Fruit fly (Drosophila melanogaster) whole organism, embryonic: ENCODE results near the gene CG14135.

Experiments
- B-H2 ChIP-seq: fragments of 200-800 bp; sonication (Bioruptor generic); optimal IDR thresholded peaks from 2 replicates; lab custom pipeline; 2018; ENCODE audit warnings: missing biosample characterization, mild to moderate bottlenecking, missing genetic modification characterization
- CG10147 ChIP-seq: fragments of 200-800 bp; sonication (Bioruptor generic); optimal IDR thresholded peaks from 2 replicates; lab custom pipeline; 2019; ENCODE audit warnings: missing biosample characterization, mild to moderate bottlenecking, missing genetic modification characterization, moderate library complexity
- CG10543 ChIP-seq: fragments of 200-800 bp; sonication (Bioruptor generic); optimal IDR thresholded peaks from 3 replicates; lab custom pipeline; 2017; ENCODE audit warnings: missing biosample characterization, mild to moderate bottlenecking, missing genetic modification characterization, moderate library complexity
- CG11247 ChIP-seq: fragments of 200-800 bp; sonication (Bioruptor generic); IDR thresholded peaks from 2 replicates; pipeline ENCODE4 v1.3.6; 2022; ENCODE audit warnings: missing biosample characterization, missing genetic modification characterization
- CG13424 ChIP-seq: fragments of 200-800 bp; sonication (Bioruptor generic); optimal IDR thresholded peaks from 2 replicates; lab custom pipeline; 2019; ENCODE audit warnings: missing biosample characterization, mild to moderate bottlenecking, missing genetic modification characterization, moderate library complexity
- CG15514 ChIP-seq: fragments of 200-800 bp; sonication (Bioruptor generic); optimal IDR thresholded peaks from 3 replicates; lab custom pipeline; 2017; ENCODE audit warnings: missing biosample characterization, missing genetic modification characterization, mild to moderate bottlenecking, moderate library complexity, missing genetic modification reagents
- CG18476 ChIP-seq: fragments of 200-800 bp; sonication (Bioruptor generic); optimal IDR thresholded peaks from 2 replicates; lab custom pipeline; 2016; ENCODE audit warnings: missing biosample characterization, mild to moderate bottlenecking, missing genetic modification characterization
- CG2120 ChIP-seq: fragments of 200-800 bp; sonication (Bioruptor generic); optimal IDR thresholded peaks from 3 replicates; lab custom pipeline; 2016; ENCODE audit warnings: missing biosample characterization, missing genetic modification characterization
- CG2712 ChIP-seq: fragments of 200-800 bp; optimal IDR thresholded peaks from 3 replicates; lab custom pipeline; 2019; ENCODE audit warnings: missing biosample characterization, mild to moderate bottlenecking, missing genetic modification characterization, moderate library complexity
- CG33213 ChIP-seq: fragments of 200-800 bp; sonication (Bioruptor generic); optimal IDR thresholded peaks from 3 replicates; lab custom pipeline; 2016; ENCODE audit warnings: missing biosample characterization, missing genetic modification characterization
- CG3838 ChIP-seq: fragments of 200-800 bp; sonication (Bioruptor generic); optimal IDR thresholded peaks from 3 replicates; lab custom pipeline; 2016; ENCODE audit warnings: missing biosample characterization, missing genetic modification characterization
- CG3847 ChIP-seq: fragments of 200-800 bp; sonication (Bioruptor generic); IDR thresholded peaks from 2 replicates; pipeline ENCODE4 v1.3.6; 2022; ENCODE audit warnings: missing biosample characterization, missing genetic modification characterization
- CG4424 ChIP-seq: fragments of 200-800 bp; sonication (Bioruptor generic); optimal IDR thresholded peaks from 3 replicates; lab custom pipeline; 2016; ENCODE audit warnings: missing biosample characterization, missing genetic modification characterization
- CG4854 ChIP-seq: fragments of 200-800 bp; sonication (Bioruptor generic); optimal IDR thresholded peaks from 2 replicates; lab custom pipeline; 2016; ENCODE audit warnings: missing biosample characterization, missing genetic modification characterization, inconsistent platforms
- CG7786 ChIP-seq: fragments of 200-800 bp; sonication (Bioruptor generic); optimal IDR thresholded peaks from 2 replicates; lab custom pipeline; 2016; ENCODE audit warnings: missing biosample characterization, missing genetic modification characterization
- CG7963 ChIP-seq: fragments of 200-800 bp; sonication (Bioruptor generic); IDR thresholded peaks from 3 replicates; pipeline ENCODE4 v1.3.6; 2022; ENCODE audit warnings: missing biosample characterization, missing genetic modification characterization; ENCODE audit not compliant: partially characterized antibody
- CG8359 ChIP-seq: fragments of 200-800 bp; sonication (Bioruptor generic); optimal IDR thresholded peaks from 2 replicates; lab custom pipeline; 2017; ENCODE audit warnings: missing biosample characterization, mild to moderate bottlenecking, missing genetic modification characterization, borderline replicate concordance
- CG9932 ChIP-seq: fragments of 200-800 bp; sonication (Bioruptor generic); IDR thresholded peaks from 2 replicates; pipeline ENCODE4 v1.3.6; 2022; ENCODE audit warnings: missing biosample characterization, missing genetic modification characterization
- CoRest ChIP-seq: fragments of 200-800 bp; sonication (Bioruptor generic); optimal IDR thresholded peaks from 3 replicates; lab custom pipeline; 2018; ENCODE audit warnings: missing biosample characterization, mild to moderate bottlenecking, missing genetic modification characterization, moderate library complexity
- Dbx ChIP-seq: fragments of 200-800 bp; sonication (Bioruptor generic); IDR thresholded peaks from 3 replicates; pipeline ENCODE4 v1.3.6; 2022; ENCODE audit warnings: missing biosample characterization, missing genetic modification characterization
- Dek ChIP-seq: fragments of 200-800 bp; sonication (Bioruptor generic); optimal IDR thresholded peaks from 3 replicates; lab custom pipeline; 2019; ENCODE audit warnings: missing biosample characterization, mild to moderate bottlenecking, missing genetic modification characterization, moderate library complexity
- Dfd ChIP-seq, 2 experiments: fragments of >200 bp; optimal IDR thresholded peaks; 2 replicates each; lab custom pipeline; 2017; ENCODE audit warnings: missing biosample characterization in 2 of 2, missing genetic modification characterization in 2 of 2
- Dp ChIP-seq: fragments of 200-800 bp; sonication (Bioruptor generic); optimal IDR thresholded peaks from 2 replicates; lab custom pipeline; 2018; ENCODE audit warnings: missing biosample characterization, mild to moderate bottlenecking, missing genetic modification characterization, moderate library complexity
- Dref ChIP-seq: fragments of 200-800 bp; sonication (Bioruptor generic); IDR thresholded peaks from 2 replicates; pipeline ENCODE4 v1.3.6; 2022; ENCODE audit warnings: missing biosample characterization, missing genetic modification characterization
- ERR ChIP-seq: fragments of 200-800 bp; sonication (Bioruptor generic); optimal IDR thresholded peaks from 2 replicates; lab custom pipeline; 2016; ENCODE audit warnings: missing biosample characterization, missing genetic modification characterization
- HLH3B ChIP-seq: fragments of 200-800 bp; sonication (Bioruptor generic); IDR thresholded peaks from 2 replicates; pipeline ENCODE4 v1.3.6; 2022; ENCODE audit warnings: missing biosample characterization, missing genetic modification characterization
- HmgD ChIP-seq: fragments of 200-800 bp; sonication (Bioruptor generic); optimal IDR thresholded peaks from 3 replicates; lab custom pipeline; 2016; ENCODE audit warnings: missing biosample characterization, missing genetic modification characterization
- NFAT ChIP-seq: fragments of 200-800 bp; sonication (Bioruptor generic); IDR thresholded peaks from 2 replicates; pipeline ENCODE4 v1.3.6; 2022; ENCODE audit warnings: missing biosample characterization, missing genetic modification characterization
- Opbp ChIP-seq: fragments of 200-800 bp; sonication (Bioruptor generic); IDR thresholded peaks from 3 replicates; pipeline ENCODE4 v1.3.6; 2022; ENCODE audit warnings: missing biosample characterization, missing genetic modification characterization; ENCODE audit not compliant: partially characterized antibody
- Ravus ChIP-seq: fragments of 200-800 bp; sonication (Bioruptor generic); IDR thresholded peaks from 2 replicates; pipeline ENCODE4 v1.3.6; 2022; ENCODE audit warnings: missing biosample characterization, missing genetic modification characterization
- Vsx1 ChIP-seq: fragments of 200-800 bp; sonication (Bioruptor generic); optimal IDR thresholded peaks from 2 replicates; lab custom pipeline; 2017; ENCODE audit warnings: missing biosample characterization, mild to moderate bottlenecking, missing genetic modification characterization, missing genetic modification reagents
- ash1 ChIP-seq: fragments of 200-800 bp; sonication (Bioruptor generic); optimal IDR thresholded peaks from 2 replicates; lab custom pipeline; 2018; ENCODE audit warnings: missing biosample characterization, mild to moderate bottlenecking, missing genetic modification characterization
- chn ChIP-seq: fragments of 200-800 bp; sonication (Bioruptor generic); optimal IDR thresholded peaks from 2 replicates; lab custom pipeline; 2016; ENCODE audit warnings: missing biosample characterization, missing genetic modification characterization
- crp ChIP-seq, 2 experiments: fragments of 200-800 bp; sonication (Bioruptor generic); optimal IDR thresholded peaks; 2 replicates in 1 of 2; 3 replicates in 1 of 2; lab custom pipeline; 2017; ENCODE audit warnings: missing biosample characterization in 2 of 2, missing genetic modification characterization in 2 of 2, mild to moderate bottlenecking in 1 of 2, moderate library complexity in 1 of 2
- ftz-f1 ChIP-seq: fragments of 200-800 bp; sonication (Bioruptor generic); optimal IDR thresholded peaks from 2 replicates; lab custom pipeline; 2016; ENCODE audit warnings: missing biosample characterization, missing genetic modification characterization
- grau ChIP-seq: fragments of 200-800 bp; optimal IDR thresholded peaks from 3 replicates; lab custom pipeline; 2019; ENCODE audit warnings: missing biosample characterization, mild to moderate bottlenecking, missing genetic modification characterization, moderate library complexity
- jing ChIP-seq: fragments of 200-800 bp; sonication (Bioruptor generic); optimal IDR thresholded peaks from 2 replicates; lab custom pipeline; 2018; ENCODE audit warnings: missing biosample characterization, mild to moderate bottlenecking, missing genetic modification characterization
- lola ChIP-seq, 3 experiments: fragments of >200 bp in 2 of 3; fragments of 200-800 bp in 1 of 3; sonication (Bioruptor generic) in 1 of 3; optimal IDR thresholded peaks; 2 replicates each; lab custom pipeline; 2017 to 2019; ENCODE audit warnings: missing biosample characterization in 3 of 3, missing genetic modification characterization in 3 of 3, mild to moderate bottlenecking in 1 of 3, moderate library complexity in 1 of 3
- pfk ChIP-seq: fragments of 200-800 bp; sonication (Bioruptor generic); optimal IDR thresholded peaks from 2 replicates; lab custom pipeline; 2018; ENCODE audit warnings: missing biosample characterization, mild to moderate bottlenecking, missing genetic modification characterization, moderate library complexity
- pnt ChIP-seq: fragments of 200-800 bp; sonication (Bioruptor generic); optimal IDR thresholded peaks from 3 replicates; lab custom pipeline; 2016; ENCODE audit warnings: missing biosample characterization, missing genetic modification characterization
- pros ChIP-seq: fragments of 200-800 bp; sonication (Bioruptor generic); optimal IDR thresholded peaks from 3 replicates; lab custom pipeline; 2019; ENCODE audit warnings: missing biosample characterization, mild to moderate bottlenecking, missing genetic modification characterization, moderate library complexity
- slbo ChIP-seq: fragments of 200-800 bp; sonication (Bioruptor generic); IDR thresholded peaks from 2 replicates; pipeline ENCODE4 v1.3.6; 2022; ENCODE audit warnings: missing biosample characterization, missing genetic modification characterization
- ssp ChIP-seq: fragments of 200-800 bp; sonication (Bioruptor generic); IDR thresholded peaks from 2 replicates; pipeline ENCODE4 v1.3.6; 2022; ENCODE audit warnings: missing biosample characterization, missing genetic modification characterization
- unc-4 ChIP-seq: fragments of 200-800 bp; sonication (Bioruptor generic); IDR thresholded peaks from 2 replicates; pipeline ENCODE4 v1.3.6; 2022; ENCODE audit warnings: missing biosample characterization, missing genetic modification characterization; ENCODE audit not compliant: partially characterized antibody
- wor ChIP-seq: fragments of 200-800 bp; sonication (Bioruptor generic); IDR thresholded peaks from 2 replicates; pipeline ENCODE4 v1.3.6; 2022; ENCODE audit warnings: missing biosample characterization, missing genetic modification characterization
- zen ChIP-seq: fragments of 200-800 bp; sonication (Bioruptor generic); optimal IDR thresholded peaks from 3 replicates; lab custom pipeline; 2018; ENCODE audit warnings: missing biosample characterization, mild to moderate bottlenecking, missing genetic modification characterization, moderate library complexity
- zf30C ChIP-seq: fragments of 200-800 bp; sonication (Bioruptor generic); optimal IDR thresholded peaks from 3 replicates; lab custom pipeline; 2018; ENCODE audit warnings: missing biosample characterization, mild to moderate bottlenecking, missing genetic modification characterization
- zfh2 ChIP-seq: fragments of 200-800 bp; sonication (Bioruptor generic); optimal IDR thresholded peaks from 2 replicates; lab custom pipeline; 2016; ENCODE audit warnings: missing biosample characterization, missing genetic modification characterization

The CG14135 gene

dm6 chr3L:11681794-11682193 is 9.6 kb upstream of the CG14135 start, which contains the start of gene TfIIEalpha (continued):
- TF ChIP-seq crp (GFP tag; optimal IDR thresholded peaks at IDR 0.05; lab: Kevin White, UChicago): peak in 1 of 2 experiments; percentile 55
- TF ChIP-seq CG13424 (tag; lab: Kevin White, UChicago): peak; percentile 2
- TF ChIP-seq HmgD (GFP tag; lab: Kevin White, UChicago): peak; percentile 69
- peak; percentile 62 for TF ChIP-seq CoRest (tag; lab: Kevin White, UChicago)
- TF ChIP-seq slbo: 0 out of 2 replicates have a peak, but pooled peaks have one; percentile 8
- TF ChIP-seq pros: no peak
- TF ChIP-seq grau (tag; lab: Kevin White, UChicago): peak; percentile 25
- no peak for TF ChIP-seq Ravus (GFP tag; lab: Robert Waterston, UW)
- peak; percentile 12 for TF ChIP-seq chn (GFP tag; lab: Kevin White, UChicago)
- no peak for TF ChIP-seq CG7786 (GFP tag; lab: Kevin White, UChicago)
- TF ChIP-seq CG2120 (GFP tag; lab: Kevin White, UChicago): peak; percentile 37
- TF ChIP-seq CG8359 (GFP tag; lab: Kevin White, UChicago): no peak
- no peak for TF ChIP-seq Vsx1 (GFP tag; lab: Kevin White, UChicago)
- peak; percentile 74; the same call in 2 of the 3 replicates for TF ChIP-seq Opbp (GFP tag; lab: Robert Waterston, UW)
- no peak for TF ChIP-seq CG4424 (GFP tag; lab: Kevin White, UChicago)
- TF ChIP-seq Dbx (GFP tag; lab: Robert Waterston, UW): peak; percentile 29; the same call in 1 of the 3 replicates
- TF ChIP-seq CG15514 (GFP tag; lab: Kevin White, UChicago): peak; percentile 73
- TF ChIP-seq CG2712 (tag; lab: Kevin White, UChicago): peak; percentile 7
- TF ChIP-seq zen: peak; percentile 67
- TF ChIP-seq Dfd (GFP tag; optimal IDR thresholded peaks at IDR 0.05; lab: Kevin White, UChicago): no peak
- TF ChIP-seq lola (GFP tag; optimal IDR thresholded peaks at IDR 0.05; lab: Kevin White, UChicago): peak in 1 of 3 experiments; percentile 2
- TF ChIP-seq jing (GFP tag; lab: Kevin White, UChicago): no peak
- peak; percentile 83 for TF ChIP-seq Dp (GFP tag; lab: Kevin White, UChicago)
- peak; percentile 24 for TF ChIP-seq CG10543 (GFP tag; lab: Kevin White, UChicago)
- TF ChIP-seq, all 482 proteins: peak for 108

dm6 chr3L:11683819-11684521 is 7.4 kb upstream of the CG14135 start, which contains the start of gene Sugb:
Gene Sugb, plus strand, starts transcription at chr3L:11683980.
- TF ChIP-seq ERR (GFP tag; lab: Kevin White, UChicago) (no peak), ash1 (no peak), CG18476 (GFP tag; lab: Kevin White, UChicago) (no peak), ftz-f1 (no peak), Dek (peak; percentile 57), CG9932 (GFP tag; lab: Robert Waterston, UW) (no peak), pfk (peak; percentile 36), CG11247 (GFP tag; lab: Robert Waterston, UW) (peak; percentile 36; the same call in 1 of the 2 replicates), NFAT (GFP tag; lab: Robert Waterston, UW) (peak; percentile 77), CG10147 (GFP tag; lab: Kevin White, UChicago) (peak; percentile 61), Dref (GFP tag; lab: Robert Waterston, UW) (peak; percentile 42), CG33213 (peak; percentile 24), CG7786 (GFP tag; lab: Kevin White, UChicago) (peak; percentile 65), CG7963 (GFP tag; lab: Robert Waterston, UW) (no peak), unc-4 (GFP tag; lab: Robert Waterston, UW) (peak; percentile 76), CG4854 (no peak), ssp (0 out of 2 replicates have a peak, but pooled peaks have one; percentile 12), pnt (GFP tag; lab: Kevin White, UChicago) (peak; percentile 34), CG3838 (GFP tag; lab: Kevin White, UChicago) (peak; percentile 56), CG3847 (peak; percentile 61), wor (no peak), zf30C (GFP tag; lab: Kevin White, UChicago) (no peak), B-H2 (GFP tag; lab: Kevin White, UChicago) (peak; percentile 82), HLH3B (GFP tag; lab: Robert Waterston, UW) (peak; percentile 62), zfh2 (peak; percentile 76)
